Worm (Caenorhabditis elegans): Measurements from ENCODE around the gene Y47D7A.13.

DNA sequence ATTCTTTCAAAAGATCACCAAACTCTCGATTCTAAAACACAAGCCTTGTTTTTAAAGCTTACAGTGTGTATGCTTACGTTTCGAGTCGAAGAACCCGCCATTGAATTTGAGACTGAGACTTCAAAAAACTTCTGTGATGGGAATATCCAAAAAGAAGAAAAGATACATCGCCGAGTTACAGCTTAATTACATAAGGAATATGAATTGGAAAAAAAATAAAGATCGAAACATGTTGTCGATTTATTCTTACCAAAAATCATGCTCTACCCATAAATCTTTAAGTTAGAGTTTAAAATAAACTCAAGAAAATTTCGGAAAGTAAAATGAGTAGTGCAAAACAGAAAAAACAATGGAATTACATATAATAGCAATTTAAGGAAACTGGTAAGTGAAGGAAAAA, 49.6 kb downstream of the Y47D7A.13 start, which contains the start of gene F13A2.10:
- no peak for TF ChIP-seq unc-62 (GFP tag; optimal IDR thresholded peaks at IDR 0.05)
- no peak for TF ChIP-seq madf-6 (GFP tag; IDR thresholded peaks at IDR 0.05)
- no peak for TF ChIP-seq fkh-3 (tag; optimal IDR thresholded peaks at IDR 0.05)
- no peak for TF ChIP-seq ets-4 (GFP tag; optimal IDR thresholded peaks at IDR 0.05)
- no peak for TF ChIP-seq lir-1 (GFP tag; conservative IDR thresholded peaks at IDR 0.05)
- TF ChIP-seq snpc-4 (GFP tag; optimal IDR thresholded peaks at IDR 0.05): no peak
- no peak for TF ChIP-seq snpc-4 (tag; optimal IDR thresholded peaks at IDR 0.05)
- no peak for TF ChIP-seq ama-1 (optimal IDR thresholded peaks at IDR 0.05)
- TF ChIP-seq ama-1 (GFP tag; optimal IDR thresholded peaks at IDR 0.05): no peak
- no peak for TF ChIP-seq somi-1 (GFP tag; optimal IDR thresholded peaks at IDR 0.05)
- no peak for TF ChIP-seq unc-130 (GFP tag; optimal IDR thresholded peaks at IDR 0.05)
- TF ChIP-seq pha-4 (tag; optimal IDR thresholded peaks at IDR 0.05): no peak
- no peak for TF ChIP-seq mxl-1 (tag; optimal IDR thresholded peaks at IDR 0.05)
- TF ChIP-seq tbx-9 (tag; optimal IDR thresholded peaks at IDR 0.05; ENCODE audit: borderline replicate concordance): no peak
- TF ChIP-seq aptf-3 (GFP tag; IDR thresholded peaks at IDR 0.05): no peak
